Fruit fly (Drosophila melanogaster): ENCODE results near the gene CG11786.
A peak's percentile ranks its signal among the peaks of the same experiment; 100 is the strongest.

The CG11786 gene

DNA sequence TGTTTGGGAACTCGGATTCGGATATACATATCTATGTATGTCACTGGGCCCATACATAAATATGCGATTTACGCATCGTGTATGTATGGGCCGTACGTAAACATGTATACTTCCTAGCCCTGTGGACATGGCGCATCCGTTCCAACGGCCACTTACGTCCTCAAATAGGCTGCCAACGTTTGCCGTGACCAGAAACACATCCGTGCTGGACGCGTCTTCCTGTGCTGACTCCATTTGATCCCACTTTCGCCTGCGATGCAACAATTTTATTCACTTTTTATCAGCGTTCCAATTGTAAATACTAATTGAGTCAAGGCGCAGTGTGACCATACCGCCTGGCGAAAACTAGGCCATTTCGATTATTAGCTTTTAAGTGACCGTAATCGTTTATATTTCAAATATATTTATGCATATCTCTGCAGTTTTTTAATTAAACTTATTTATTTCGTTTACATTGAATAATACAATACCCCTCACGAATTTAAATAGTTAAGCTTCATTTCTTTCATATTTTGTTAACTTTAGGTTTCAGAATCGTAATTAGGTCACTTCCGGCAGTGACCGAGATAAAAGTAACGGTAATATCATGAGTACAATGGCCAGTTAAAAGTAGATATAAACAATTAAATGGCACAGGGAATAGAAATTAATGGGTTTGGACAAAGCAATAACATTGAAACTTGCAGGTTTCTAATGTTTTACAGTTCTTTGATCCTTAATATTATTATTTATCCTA, 1.1 kb upstream of the CG11786 start, which contains the start of gene 5PtaseI (continued):
- no peak for TF ChIP-seq CG42726 (GFP tag; IDR thresholded peaks at IDR 0.05; ENCODE audit: partially characterized antibody)
- TF ChIP-seq eve (GFP tag; optimal IDR thresholded peaks at IDR 0.05): no peak
- no peak for TF ChIP-seq unc-4 (GFP tag; IDR thresholded peaks at IDR 0.05; ENCODE audit: partially characterized antibody)
- no peak for TF ChIP-seq eyg (GFP tag; optimal IDR thresholded peaks at IDR 0.05)
- no peak for TF ChIP-seq pfk (GFP tag; optimal IDR thresholded peaks at IDR 0.05)
- no peak for TF ChIP-seq CG17328 (GFP tag; IDR thresholded peaks at IDR 0.05)
- TF ChIP-seq gro (GFP tag; optimal IDR thresholded peaks at IDR 0.05): no peak
- TF ChIP-seq CG6654 (GFP tag; optimal IDR thresholded peaks at IDR 0.05): no peak
- no peak for TF ChIP-seq CG14050 (GFP tag; IDR thresholded peaks at IDR 0.05)
- TF ChIP-seq oc (tag; optimal IDR thresholded peaks at IDR 0.05): no peak
- TF ChIP-seq fru (optimal IDR thresholded peaks at IDR 0.05): no peak
- no peak for TF ChIP-seq CG11456 (GFP tag; IDR thresholded peaks at IDR 0.05)
- no peak for TF ChIP-seq CG12299 (tag; optimal IDR thresholded peaks at IDR 0.05)
- peak; percentile 1 for TF ChIP-seq Fer1 (GFP tag; optimal IDR thresholded peaks at IDR 0.05)
- no peak for TF ChIP-seq CG3726 (GFP tag; IDR thresholded peaks at IDR 0.05)
- TF ChIP-seq ttk (GFP tag; IDR thresholded peaks at IDR 0.05): no peak
- TF ChIP-seq Oli (tag; optimal IDR thresholded peaks at IDR 0.05): no peak
- TF ChIP-seq slbo (GFP tag; IDR thresholded peaks at IDR 0.05): no peak
- no peak for TF ChIP-seq CG5180 (GFP tag; optimal IDR thresholded peaks at IDR 0.05)
- no peak for TF ChIP-seq Hr78 (GFP tag; optimal IDR thresholded peaks at IDR 0.05)
- no peak for TF ChIP-seq Dip2 (GFP tag; IDR thresholded peaks at IDR 0.05)
- TF ChIP-seq Myb (GFP tag; optimal IDR thresholded peaks at IDR 0.05): peak; percentile 91
- no peak for TF ChIP-seq CG11696 (GFP tag; IDR thresholded peaks at IDR 0.05)
- no peak for TF ChIP-seq CG14965 (GFP tag; optimal IDR thresholded peaks at IDR 0.05; ENCODE audit: borderline replicate concordance)
- no peak for TF ChIP-seq knrl (GFP tag; IDR thresholded peaks at IDR 0.05; ENCODE audit: partially characterized antibody)
- no peak for TF ChIP-seq p53 (GFP tag; optimal IDR thresholded peaks at IDR 0.05)
- TF ChIP-seq stc (GFP tag; IDR thresholded peaks at IDR 0.05): no peak
- no peak for TF ChIP-seq lbe (GFP tag; optimal IDR thresholded peaks at IDR 0.05)
- no peak for TF ChIP-seq CG6272 (GFP tag; IDR thresholded peaks at IDR 0.05)
- TF ChIP-seq CG34376 (GFP tag; optimal IDR thresholded peaks at IDR 0.05): peak; percentile 36
- 0 out of 2 replicates have a peak, but pooled peaks have one; percentile 19 for TF ChIP-seq CG4360 (GFP tag; IDR thresholded peaks at IDR 0.05)
- TF ChIP-seq mirr (GFP tag; optimal IDR thresholded peaks at IDR 0.05): no peak
- TF ChIP-seq CG14667 (GFP tag; IDR thresholded peaks at IDR 0.05): no peak
- no peak for TF ChIP-seq Mrtf (GFP tag; IDR thresholded peaks at IDR 0.05)
- peak; percentile 81 for TF ChIP-seq Ets97D (GFP tag; optimal IDR thresholded peaks at IDR 0.05)
- no peak for TF ChIP-seq gcm2 (GFP tag; optimal IDR thresholded peaks at IDR 0.05)
- TF ChIP-seq Mad (GFP tag; optimal IDR thresholded peaks at IDR 0.05): no peak
- no peak for TF ChIP-seq crc (GFP tag; optimal IDR thresholded peaks at IDR 0.05)
- TF ChIP-seq ci (GFP tag; IDR thresholded peaks at IDR 0.05): 0 out of 3 replicates have a peak, but pooled peaks have one; percentile 26
- peak; percentile 17 for TF ChIP-seq nom (GFP tag; optimal IDR thresholded peaks at IDR 0.05)
- peak; percentile 86 for TF ChIP-seq CG3995 (GFP tag; optimal IDR thresholded peaks at IDR 0.05)
- no peak for TF ChIP-seq CG6254 (GFP tag; optimal IDR thresholded peaks at IDR 0.05)
- TF ChIP-seq CG30403 (GFP tag; optimal IDR thresholded peaks at IDR 0.05): no peak
- no peak for TF ChIP-seq CG8944 (GFP tag; optimal IDR thresholded peaks at IDR 0.05)
- no peak for TF ChIP-seq CG10565 (GFP tag; optimal IDR thresholded peaks at IDR 0.05)
- TF ChIP-seq rib (GFP tag; IDR thresholded peaks at IDR 0.05): no peak
- TF ChIP-seq Hmr (GFP tag; optimal IDR thresholded peaks at IDR 0.05): no peak
- TF ChIP-seq CG9932 (GFP tag; IDR thresholded peaks at IDR 0.05): no peak
- TF ChIP-seq HmgZ (tag; optimal IDR thresholded peaks at IDR 0.05): peak; percentile 28
- TF ChIP-seq kay (GFP tag; optimal IDR thresholded peaks at IDR 0.05): no peak
- no peak for TF ChIP-seq CG6791 (GFP tag; IDR thresholded peaks at IDR 0.05; ENCODE audit: partially characterized antibody)

Measured in whole organism, embryonic.